Fruit fly (Drosophila melanogaster): Measurements from ENCODE around the gene CG5026.
A peak's percentile ranks its signal among the peaks of the same experiment; 100 is the strongest.

CG5026 gene

dm6 chr3L:8996173-8996767, 27.9 kb downstream of the CG5026 start (continued):
- peak; percentile 27 for TF ChIP-seq Camta (GFP tag; optimal IDR thresholded peaks at IDR 0.05)
- 0 out of 2 replicates have a peak, but pooled peaks have one; percentile 30 for TF ChIP-seq sim (GFP tag; IDR thresholded peaks at IDR 0.05)
- peak; percentile 80 for TF ChIP-seq lbe (GFP tag; optimal IDR thresholded peaks at IDR 0.05)
- no peak for TF ChIP-seq Nf-YB (GFP tag; optimal IDR thresholded peaks at IDR 0.05)
- TF ChIP-seq CG34224 (GFP tag; IDR thresholded peaks at IDR 0.05; ENCODE audit: partially characterized antibody): no peak
- no peak for TF ChIP-seq fru (optimal IDR thresholded peaks at IDR 0.05)
- no peak for TF ChIP-seq CG30020 (tag; optimal IDR thresholded peaks at IDR 0.05)
- peak; percentile 44; the same call in 1 of the 3 replicates for TF ChIP-seq Aef1 (GFP tag; IDR thresholded peaks at IDR 0.05)
- no peak for TF ChIP-seq Hmr (GFP tag; optimal IDR thresholded peaks at IDR 0.05)
- TF ChIP-seq CG10654 (GFP tag; optimal IDR thresholded peaks at IDR 0.05): peak; percentile 34
- TF ChIP-seq ato (GFP tag; IDR thresholded peaks at IDR 0.05; ENCODE audit: partially characterized antibody): no peak
- peak; percentile 64 for TF ChIP-seq CG4424 (GFP tag; optimal IDR thresholded peaks at IDR 0.05)
- TF ChIP-seq chm (GFP tag; IDR thresholded peaks at IDR 0.05): peak; percentile 68; the same call in 1 of the 2 replicates
- peak; percentile 23 for TF ChIP-seq CG1529 (GFP tag; optimal IDR thresholded peaks at IDR 0.05)
- no peak for TF ChIP-seq CHES-1-like (GFP tag; optimal IDR thresholded peaks at IDR 0.05)
- TF ChIP-seq exex (tag; optimal IDR thresholded peaks at IDR 0.05): no peak
- no peak for TF ChIP-seq CTCF (GFP tag; optimal IDR thresholded peaks at IDR 0.05)
- TF ChIP-seq gro (GFP tag; optimal IDR thresholded peaks at IDR 0.05): no peak
- peak; percentile 68; the same call in 2 of the 3 replicates for TF ChIP-seq H15 (GFP tag; IDR thresholded peaks at IDR 0.05)
- no peak for TF ChIP-seq pros (GFP tag; optimal IDR thresholded peaks at IDR 0.05)
- TF ChIP-seq Med (GFP tag): peak; percentile 93
- TF ChIP-seq Ssrp (tag; optimal IDR thresholded peaks at IDR 0.05): peak; percentile 72
- no peak for TF ChIP-seq chinmo (GFP tag; IDR thresholded peaks at IDR 0.05; ENCODE audit: partially characterized antibody)
- no peak for TF ChIP-seq oc (tag; optimal IDR thresholded peaks at IDR 0.05)
- TF ChIP-seq Scr (GFP tag; IDR thresholded peaks at IDR 0.05; ENCODE audit: partially characterized antibody): no peak
- TF ChIP-seq bcd (GFP tag; optimal IDR thresholded peaks at IDR 0.05): peak; percentile 38
- no peak for TF ChIP-seq ham (GFP tag; IDR thresholded peaks at IDR 0.05)
- TF ChIP-seq CG13296 (GFP tag; optimal IDR thresholded peaks at IDR 0.05): no peak
- TF ChIP-seq CG15514 (GFP tag; optimal IDR thresholded peaks at IDR 0.05): no peak
- TF ChIP-seq insv (GFP tag; optimal IDR thresholded peaks at IDR 0.05): no peak
- TF ChIP-seq Atf3 (GFP tag; optimal IDR thresholded peaks at IDR 0.05): no peak
- TF ChIP-seq Drgx (GFP tag; IDR thresholded peaks at IDR 0.05): peak; percentile 90
- no peak for TF ChIP-seq CG2129 (GFP tag; IDR thresholded peaks at IDR 0.05; ENCODE audit: partially characterized antibody)
- peak; percentile 84 for TF ChIP-seq vvl (GFP tag; IDR thresholded peaks at IDR 0.05)
- peak; percentile 92 for TF ChIP-seq grau (tag; optimal IDR thresholded peaks at IDR 0.05)
- TF ChIP-seq Adf1 (GFP tag; IDR thresholded peaks at IDR 0.05): no peak
- peak; percentile 58 for TF ChIP-seq croc (GFP tag; conservative IDR thresholded peaks at IDR 0.05)
- peak; percentile 17 for TF ChIP-seq MESR4 (GFP tag; optimal IDR thresholded peaks at IDR 0.05)
- peak; percentile 58 for TF ChIP-seq Hsf (GFP tag; optimal IDR thresholded peaks at IDR 0.05)
- no peak for TF ChIP-seq Dref (GFP tag; IDR thresholded peaks at IDR 0.05)
- TF ChIP-seq CG32767 (GFP tag; IDR thresholded peaks at IDR 0.05): peak; percentile 68; the same call in 1 of the 2 replicates
- no peak for TF ChIP-seq gt (GFP tag; IDR thresholded peaks at IDR 0.05)
- TF ChIP-seq Hey (tag; optimal IDR thresholded peaks at IDR 0.05): no peak
- no peak for TF ChIP-seq en (GFP tag; optimal IDR thresholded peaks at IDR 0.05)
- no peak for TF ChIP-seq kni (GFP tag; optimal IDR thresholded peaks at IDR 0.05)
- TF ChIP-seq Optix (GFP tag; IDR thresholded peaks at IDR 0.05): 0 out of 3 replicates have a peak, but pooled peaks have one; percentile 25
- no peak for TF ChIP-seq Hand (GFP tag; optimal IDR thresholded peaks at IDR 0.05)
- TF ChIP-seq gsb-n (tag; optimal IDR thresholded peaks at IDR 0.05): no peak
- no peak for TF ChIP-seq hb (GFP tag; IDR thresholded peaks at IDR 0.05; ENCODE audit: partially characterized antibody)
- TF ChIP-seq usp (GFP tag; optimal IDR thresholded peaks at IDR 0.05): no peak
- peak; percentile 79 for TF ChIP-seq az2 (GFP tag; optimal IDR thresholded peaks at IDR 0.05)
